Fruit fly (Drosophila melanogaster) whole organism: Measurements from ENCODE around the gene halo.

Experiments used
- CG8478 ChIP-seq: fragments of >200 bp; optimal IDR thresholded peaks from 2 replicates; lab custom pipeline; 2018; ENCODE audit warnings: inconsistent platforms
- Dll ChIP-seq: fragments of >200 bp; optimal IDR thresholded peaks from 2 replicates; lab custom pipeline; 2017
- EcR ChIP-seq, 2 experiments: fragments of >200 bp; optimal IDR thresholded peaks; 2 replicates each; lab custom pipeline; 2017; ENCODE audit warnings: missing biosample characterization in 2 of 2, missing genetic modification characterization in 2 of 2, missing genetic modification reagents in 2 of 2
- pan ChIP-seq: fragments of >200 bp; optimal IDR thresholded peaks from 2 replicates; lab custom pipeline; 2017
- psq ChIP-seq: fragments of >200 bp; optimal IDR thresholded peaks from 2 replicates; lab custom pipeline; 2017
- usp ChIP-seq: fragments of >200 bp; optimal IDR thresholded peaks from 2 replicates; lab custom pipeline; 2017; ENCODE audit warnings: missing biosample characterization, missing genetic modification characterization, mixed read lengths

Gene halo

dm6 chr2L:1518022-1518421, at the start of gene halo:
halo (minus strand) TSS chr2L:1518148.
- TF ChIP-seq CG8478 (lab: Kevin White, UChicago): no peak
- no peak for TF ChIP-seq usp (GFP tag; lab: Kevin White, UChicago)
- no peak for TF ChIP-seq Dll (lab: Kevin White, UChicago)
- TF ChIP-seq psq: no peak
- TF ChIP-seq EcR (GFP tag; optimal IDR thresholded peaks at IDR 0.05; lab: Kevin White, UChicago): no peak
- TF ChIP-seq pan: no peak

DNA sequence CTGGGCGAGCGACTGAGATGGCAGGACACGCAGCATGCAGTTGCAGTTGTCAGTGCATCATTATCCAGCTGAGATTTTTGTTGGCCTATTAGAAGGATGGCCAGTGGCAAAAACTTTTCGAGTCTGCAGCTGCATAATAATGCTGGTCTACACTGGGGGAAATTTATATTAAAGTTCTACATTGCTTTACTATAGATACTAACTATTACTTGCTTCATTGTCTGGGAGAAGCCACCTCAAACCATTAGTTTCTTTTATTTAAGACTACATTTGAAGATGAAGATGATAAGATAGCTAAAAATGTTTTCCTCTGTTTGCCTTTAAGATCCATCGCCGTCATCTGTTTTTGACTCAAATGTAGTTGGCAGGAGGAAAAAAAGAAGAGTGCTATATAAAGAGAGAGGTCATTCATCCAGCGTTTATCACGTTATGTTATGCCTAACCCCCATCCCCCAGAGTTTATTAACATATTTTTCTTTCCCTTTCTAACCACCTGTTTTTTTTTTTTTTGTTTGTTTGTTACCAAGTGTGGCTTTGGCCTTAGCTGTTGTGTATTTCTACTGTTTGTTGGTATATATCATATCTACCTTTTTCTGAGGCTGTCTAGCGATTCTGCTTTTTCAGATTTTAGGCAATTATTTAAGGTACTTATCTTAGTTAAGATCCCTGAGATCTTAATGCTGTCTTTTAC, 42.0 kb upstream of the halo start:
- TF ChIP-seq EcR (GFP tag; optimal IDR thresholded peaks at IDR 0.05; lab: Kevin White, UChicago) (peak in 1 of 2 experiments; percentile 1), pan (no peak), CG8478 (lab: Kevin White, UChicago) (no peak), usp (GFP tag; lab: Kevin White, UChicago) (no peak), psq (no peak), Dll (lab: Kevin White, UChicago) (no peak)

DNA sequence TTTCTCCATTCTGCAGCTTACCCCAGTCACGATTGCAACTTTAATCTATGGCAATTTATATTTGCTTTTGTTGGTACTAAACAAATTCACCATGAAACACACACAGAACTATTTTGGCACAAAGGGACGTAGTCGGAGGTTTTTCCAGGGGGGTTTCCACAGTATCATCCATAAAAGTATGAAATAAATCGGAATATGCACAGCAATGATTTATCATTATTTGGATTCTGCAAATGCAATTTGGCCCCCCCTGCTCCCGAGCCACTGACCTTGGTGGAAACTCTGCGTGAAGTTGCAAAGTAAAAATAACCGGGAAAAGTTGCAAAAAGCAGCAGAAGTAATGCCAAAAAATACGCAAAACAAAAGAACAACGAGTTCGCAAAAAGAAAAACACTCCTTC, 40.0 kb upstream of the halo start:
- TF ChIP-seq CG8478 (lab: Kevin White, UChicago) (no peak), usp (GFP tag; lab: Kevin White, UChicago) (no peak), EcR (GFP tag; optimal IDR thresholded peaks at IDR 0.05; lab: Kevin White, UChicago) (no peak), Dll (lab: Kevin White, UChicago) (no peak), psq (no peak), pan (no peak)

DNA sequence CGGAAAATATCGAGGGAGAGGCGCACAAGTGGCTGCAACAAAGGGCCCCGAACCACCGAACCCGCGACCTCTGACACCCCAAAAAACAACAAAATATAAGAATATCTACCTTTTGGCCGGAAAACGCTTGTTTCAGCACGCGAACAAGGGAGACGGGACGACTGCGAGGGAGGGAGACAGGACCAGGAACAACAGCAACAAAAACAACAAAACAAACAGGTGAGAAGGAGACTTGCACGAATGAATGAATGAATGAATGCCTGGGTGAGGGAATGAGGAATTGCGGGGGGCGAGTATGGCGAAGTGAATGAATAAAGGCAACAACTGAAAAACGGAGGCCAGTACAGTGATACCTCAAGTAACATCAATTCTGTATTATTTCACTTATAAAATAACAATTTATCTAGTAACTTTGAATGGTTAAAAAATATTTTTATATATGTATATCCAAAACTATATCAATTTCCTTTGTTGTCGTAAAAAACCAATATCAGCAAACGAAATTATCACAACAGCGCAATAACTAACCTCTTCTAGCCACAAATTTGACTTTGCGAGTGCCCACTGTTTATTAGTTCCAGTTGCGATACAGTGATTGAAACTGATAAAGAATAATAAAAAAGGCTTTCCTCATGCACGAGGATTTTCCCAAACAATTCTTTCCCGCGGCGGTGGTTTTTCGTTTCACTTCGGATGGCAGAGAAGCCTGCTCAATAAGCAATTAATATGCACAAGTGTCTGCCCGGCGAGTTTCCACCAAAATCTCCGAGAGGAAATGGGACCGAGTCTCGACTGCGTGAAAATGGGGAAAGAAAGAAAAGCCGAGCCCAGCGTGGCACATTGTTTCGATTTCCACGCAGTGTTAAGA, 39.0 kb upstream of the halo start:
- TF ChIP-seq Dll (lab: Kevin White, UChicago): no peak
- TF ChIP-seq psq: no peak
- TF ChIP-seq usp (GFP tag; lab: Kevin White, UChicago): no peak
- TF ChIP-seq EcR (GFP tag; optimal IDR thresholded peaks at IDR 0.05; lab: Kevin White, UChicago): no peak
- no peak for TF ChIP-seq pan
- no peak for TF ChIP-seq CG8478 (lab: Kevin White, UChicago)

DNA sequence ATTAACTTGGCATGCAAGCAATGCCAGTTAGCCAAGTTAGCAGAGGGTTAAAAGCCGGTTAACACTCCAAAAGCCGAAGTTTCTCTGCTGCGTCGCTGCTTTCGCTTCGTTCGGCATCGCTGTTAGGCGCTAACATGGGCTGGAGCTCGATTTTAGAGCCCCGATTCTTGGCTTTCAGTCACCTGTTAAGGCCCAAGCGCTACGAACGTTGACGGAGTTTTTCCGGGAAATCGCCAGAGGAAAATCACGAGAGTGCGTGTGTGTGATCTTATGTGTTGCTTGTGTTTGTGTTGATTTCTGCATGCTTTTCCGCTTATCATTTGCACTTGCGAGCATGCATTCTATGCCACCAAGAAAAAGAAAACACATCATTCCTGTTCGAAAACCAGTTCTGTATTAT, 37.0 kb upstream of the halo start, which contains the start of gene haf:
TSS of gene haf (plus strand) at position 176 of the 400 bp plus-strand sequence.
- TF ChIP-seq CG8478 (lab: Kevin White, UChicago) (no peak), usp (GFP tag; lab: Kevin White, UChicago) (no peak), Dll (lab: Kevin White, UChicago) (no peak), pan (no peak), psq (no peak), EcR (GFP tag; optimal IDR thresholded peaks at IDR 0.05; lab: Kevin White, UChicago) (no peak)

DNA sequence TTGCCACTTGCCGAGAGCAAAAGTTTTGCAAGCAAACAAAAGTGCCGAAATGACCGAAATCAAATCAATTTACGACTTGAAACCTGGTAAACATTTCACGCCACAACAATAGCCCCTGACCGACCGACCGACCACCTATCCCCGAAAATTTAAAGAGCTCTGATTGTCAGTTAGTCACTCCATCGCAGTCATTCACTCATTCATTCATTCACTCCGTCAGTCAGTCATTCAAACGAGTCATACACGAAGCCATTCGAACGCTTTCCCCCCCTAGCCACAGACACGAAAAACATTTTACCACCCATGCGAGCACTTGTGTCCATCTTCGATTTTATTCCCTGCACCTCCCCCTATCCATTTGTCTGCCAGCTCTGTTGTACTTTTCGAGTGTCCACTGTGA, 29.9 kb upstream of the halo start:
- no peak for TF ChIP-seq pan
- TF ChIP-seq Dll (lab: Kevin White, UChicago): no peak
- no peak for TF ChIP-seq psq

DNA sequence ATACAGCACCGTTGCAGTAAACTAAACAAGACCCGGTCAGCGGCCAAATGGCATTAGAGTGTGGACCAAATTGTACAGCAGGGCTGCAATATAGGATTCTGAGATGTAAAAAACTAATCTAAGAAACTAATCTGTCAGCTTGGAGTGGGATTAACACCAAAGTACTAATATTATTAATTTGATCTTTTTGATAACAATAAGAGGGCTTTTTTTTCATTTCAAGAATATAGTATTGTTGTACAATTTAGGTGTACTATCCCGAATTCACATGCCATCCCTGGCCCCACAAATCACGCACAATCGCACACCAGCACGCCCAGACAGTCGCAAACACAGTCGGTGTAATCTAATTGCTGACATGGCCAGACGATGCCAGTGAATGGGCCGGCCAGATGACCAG, 20.2 kb upstream of the halo start:
- TF ChIP-seq EcR (GFP tag; optimal IDR thresholded peaks at IDR 0.05; lab: Kevin White, UChicago) (no peak), pan (no peak), CG8478 (lab: Kevin White, UChicago) (no peak), psq (no peak), usp (GFP tag; lab: Kevin White, UChicago) (no peak), Dll (lab: Kevin White, UChicago) (no peak)

DNA sequence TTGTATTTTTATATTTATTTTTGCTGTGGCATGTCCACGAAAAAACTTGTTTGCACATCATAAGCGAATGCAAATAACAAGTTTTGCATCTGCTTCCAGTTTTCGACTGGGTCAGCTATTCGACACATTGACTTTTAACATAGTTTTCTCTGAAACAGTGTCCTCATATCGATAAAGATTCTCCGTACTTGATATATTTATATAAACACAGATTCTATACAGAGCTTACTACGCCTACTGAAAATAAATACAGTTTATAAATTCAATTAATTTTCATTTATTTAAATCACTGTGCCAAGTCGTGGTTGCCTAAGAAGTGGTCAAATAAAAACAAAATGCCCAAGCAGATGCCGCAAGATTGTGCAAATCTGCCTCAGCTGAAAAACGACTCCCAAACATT, 17.3 kb upstream of the halo start:
- TF ChIP-seq Dll (lab: Kevin White, UChicago) (no peak), pan (no peak), EcR (GFP tag; optimal IDR thresholded peaks at IDR 0.05; lab: Kevin White, UChicago) (no peak), psq (no peak), CG8478 (lab: Kevin White, UChicago) (no peak), usp (GFP tag; lab: Kevin White, UChicago) (no peak)

- TF ChIP-seq psq: no peak
- no peak for TF ChIP-seq CG8478 (lab: Kevin White, UChicago)
- TF ChIP-seq EcR (GFP tag; optimal IDR thresholded peaks at IDR 0.05; lab: Kevin White, UChicago): no peak
- no peak for TF ChIP-seq Dll (lab: Kevin White, UChicago)
- TF ChIP-seq pan: no peak
- no peak for TF ChIP-seq usp (GFP tag; lab: Kevin White, UChicago)
These were observed 4.4 kb upstream of the halo start, which contains the start of gene Or22b for dm6 chr2L:1522397-1522796. Or22b (plus strand) TSS chr2L:1522697.

DNA sequence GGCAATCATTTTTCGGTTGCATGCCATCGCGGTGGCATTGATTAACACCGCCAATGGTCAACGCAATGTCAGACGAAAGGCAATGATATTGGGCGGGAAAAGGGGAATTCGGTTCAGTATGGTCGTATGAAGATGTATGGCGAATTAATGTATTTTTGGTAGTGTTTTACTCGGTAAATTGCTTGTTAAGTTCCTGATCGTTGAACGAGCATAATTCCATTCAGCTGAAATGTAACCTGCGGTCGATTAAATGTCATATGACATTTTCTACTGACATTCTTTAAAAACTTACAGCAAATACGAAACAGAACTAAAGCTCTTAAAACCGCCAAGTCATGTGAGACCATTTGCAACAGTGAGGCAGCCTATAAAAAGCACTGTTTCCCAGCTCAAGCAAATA, 2.2 kb upstream of the halo start, which contains the start of gene Or22a:
TSS of gene Or22a (plus strand) at position 301 of the 400 bp plus-strand sequence.
- TF ChIP-seq usp (GFP tag; lab: Kevin White, UChicago) (no peak), CG8478 (lab: Kevin White, UChicago) (no peak), Dll (lab: Kevin White, UChicago) (no peak), psq (no peak), pan (no peak)

dm6 chr2L:1517378-1517777, 570 bp downstream of the halo start, which contains the start of gene CG18132:
CG18132 (minus strand) TSS chr2L:1517478.
- no peak for TF ChIP-seq usp (GFP tag; lab: Kevin White, UChicago)
- TF ChIP-seq CG8478 (lab: Kevin White, UChicago): no peak
- no peak for TF ChIP-seq Dll (lab: Kevin White, UChicago)
- TF ChIP-seq psq: no peak
- TF ChIP-seq EcR (GFP tag; optimal IDR thresholded peaks at IDR 0.05; lab: Kevin White, UChicago): no peak
- TF ChIP-seq pan: no peak

DNA sequence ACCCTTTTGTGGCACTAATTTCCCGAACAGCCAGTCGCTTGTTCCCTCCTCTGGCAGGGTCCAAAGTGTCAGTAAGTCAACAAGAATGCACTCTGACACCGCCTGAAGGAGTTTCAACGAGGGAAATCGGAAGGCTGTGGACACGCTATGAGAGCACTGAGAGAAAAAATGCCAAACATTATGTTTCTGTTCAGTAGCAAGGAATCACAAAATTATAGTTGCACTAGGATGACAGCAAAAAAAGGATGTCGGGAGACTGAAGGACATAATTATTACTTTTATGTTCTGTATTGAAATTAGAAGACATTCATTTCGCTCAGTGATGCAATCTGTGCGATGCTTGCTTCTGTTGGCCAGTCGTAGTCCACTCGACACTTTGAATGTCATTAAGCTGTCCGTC, 8.2 kb downstream of the halo start:
- TF ChIP-seq CG8478 (lab: Kevin White, UChicago) (no peak), Dll (lab: Kevin White, UChicago) (no peak), pan (no peak), EcR (GFP tag; optimal IDR thresholded peaks at IDR 0.05; lab: Kevin White, UChicago) (no peak), psq (no peak), usp (GFP tag; lab: Kevin White, UChicago) (no peak)
